Worm (Caenorhabditis elegans): ENCODE measurements around the gene str-99.

ce11 chrV:16180350-16180749 lies 22.1 kb upstream of the str-99 start, which contains the start of gene str-106:
- TF ChIP-seq lin-15B (tag; optimal IDR thresholded peaks at IDR 0.05) = no peak
- TF ChIP-seq sox-4 (tag; optimal IDR thresholded peaks at IDR 0.05) = no peak
- TF ChIP-seq nhr-47 (tag; optimal IDR thresholded peaks at IDR 0.05) = no peak
- no peak for TF ChIP-seq rnt-1 (tag; optimal IDR thresholded peaks at IDR 0.05)
- no peak for TF ChIP-seq dsc-1 (tag; optimal IDR thresholded peaks at IDR 0.05)
- no peak for TF ChIP-seq lin-39 (tag; optimal IDR thresholded peaks at IDR 0.05)
- no peak for TF ChIP-seq blmp-1 (tag; optimal IDR thresholded peaks at IDR 0.05)

All from whole organism, L1 larva.